Fruit fly (Drosophila melanogaster): ENCODE measurements around the gene PGRP-LC.

Gene PGRP-LC

DNA sequence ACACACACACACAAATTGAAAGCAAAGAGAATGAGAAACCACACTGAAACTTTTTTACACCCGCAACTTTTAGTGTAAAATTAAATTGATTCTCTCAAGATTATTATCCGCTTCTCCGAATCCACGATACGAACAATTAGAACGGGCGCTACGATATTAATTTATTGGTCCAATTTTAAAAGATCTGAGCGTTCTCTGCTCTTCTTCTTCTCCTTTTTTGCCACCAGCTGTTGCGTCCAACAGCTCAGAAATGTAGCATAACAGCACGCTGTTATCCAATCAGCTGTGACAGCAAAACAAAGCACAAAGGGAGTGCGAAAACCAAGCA, 20.1 kb downstream of the PGRP-LC start, which contains the start of the genes UGP and Svip (continued):
- TF ChIP-seq CG8290 (GFP tag; optimal IDR thresholded peaks at IDR 0.05) (no peak), CG8290 (tag; optimal IDR thresholded peaks at IDR 0.05) (peak in 1 of 2 experiments; percentile 21), eyg (GFP tag; optimal IDR thresholded peaks at IDR 0.05) (no peak), Hr51 (GFP tag; optimal IDR thresholded peaks at IDR 0.05) (peak in 1 of 2 experiments; percentile 9), stc (GFP tag; IDR thresholded peaks at IDR 0.05) (peak; percentile 40; the same call in 1 of the 2 replicates), CG1603 (tag; optimal IDR thresholded peaks at IDR 0.05) (peak; percentile 41), CG11695 (GFP tag; IDR thresholded peaks at IDR 0.05) (0 out of 3 replicates have a peak, but pooled peaks have one; percentile 21), CG15514 (GFP tag; optimal IDR thresholded peaks at IDR 0.05) (peak; percentile 39), MESR4 (GFP tag; optimal IDR thresholded peaks at IDR 0.05) (peak; percentile 43), CG10147 (GFP tag; optimal IDR thresholded peaks at IDR 0.05) (no peak), HmgZ (tag; optimal IDR thresholded peaks at IDR 0.05) (no peak), chif (GFP tag; optimal IDR thresholded peaks at IDR 0.05) (no peak), YL-1 (GFP tag; optimal IDR thresholded peaks at IDR 0.05) (no peak), Doc2 (GFP tag; IDR thresholded peaks at IDR 0.05) (no peak), CG3995 (GFP tag; optimal IDR thresholded peaks at IDR 0.05) (no peak), CG15073 (GFP tag; optimal IDR thresholded peaks at IDR 0.05) (no peak), CG8924 (tag; optimal IDR thresholded peaks at IDR 0.05) (peak; percentile 44), CoRest (tag; optimal IDR thresholded peaks at IDR 0.05) (peak; percentile 3), CG12391 (tag; optimal IDR thresholded peaks at IDR 0.05) (peak; percentile 24), cwo (GFP tag; optimal IDR thresholded peaks at IDR 0.05) (no peak), CG15601 (tag; optimal IDR thresholded peaks at IDR 0.05) (peak; percentile 29), CG15479 (GFP tag; optimal IDR thresholded peaks at IDR 0.05) (no peak), exex (tag; optimal IDR thresholded peaks at IDR 0.05) (peak; percentile 13), knrl (GFP tag; IDR thresholded peaks at IDR 0.05; ENCODE audit: partially characterized antibody) (no peak), CG18619 (GFP tag; optimal IDR thresholded peaks at IDR 0.05) (no peak), her (GFP tag; optimal IDR thresholded peaks at IDR 0.05) (peak; percentile 1), danr (GFP tag; IDR thresholded peaks at IDR 0.05) (no peak), CG17912 (GFP tag; optimal IDR thresholded peaks at IDR 0.05) (no peak), ewg (GFP tag; optimal IDR thresholded peaks at IDR 0.05) (no peak), Max (GFP tag; optimal IDR thresholded peaks at IDR 0.05) (no peak), CG11696 (GFP tag; IDR thresholded peaks at IDR 0.05) (no peak), zen (tag; optimal IDR thresholded peaks at IDR 0.05) (no peak), vnd (GFP tag; IDR thresholded peaks at IDR 0.05; ENCODE audit: partially characterized antibody) (no peak), CG9797 (GFP tag; optimal IDR thresholded peaks at IDR 0.05) (no peak), CG2889 (GFP tag; IDR thresholded peaks at IDR 0.05) (no peak), Hr3 (GFP tag; optimal IDR thresholded peaks at IDR 0.05) (no peak), CG14014 (GFP tag; IDR thresholded peaks at IDR 0.05) (no peak), fru (optimal IDR thresholded peaks at IDR 0.05) (no peak), HLH3B (GFP tag; IDR thresholded peaks at IDR 0.05) (no peak), CG7963 (GFP tag; IDR thresholded peaks at IDR 0.05; ENCODE audit: partially characterized antibody) (no peak), CG12769 (tag; optimal IDR thresholded peaks at IDR 0.05) (peak; percentile 27), abd-A (tag; optimal IDR thresholded peaks at IDR 0.05) (no peak), sc (optimal IDR thresholded peaks at IDR 0.05) (no peak), sc (GFP tag; optimal IDR thresholded peaks at IDR 0.05) (no peak), Awh (GFP tag; IDR thresholded peaks at IDR 0.05) (no peak), NfI (GFP tag; optimal IDR thresholded peaks at IDR 0.05) (peak; percentile 11), zfh1 (GFP tag; IDR thresholded peaks at IDR 0.05) (no peak), CG9876 (GFP tag; optimal IDR thresholded peaks at IDR 0.05) (no peak), CG13287 (GFP tag; IDR thresholded peaks at IDR 0.05; ENCODE audit: partially characterized antibody) (peak; percentile 29), CG17186 (GFP tag; optimal IDR thresholded peaks at IDR 0.05) (peak; percentile 99), tll (GFP tag; optimal IDR thresholded peaks at IDR 0.05) (no peak)
